Worm (Caenorhabditis elegans) whole organism, young adult: ENCODE data around the gene F54F12.2.

Experiments
- B0019.2 ChIP-seq: fragments of 200-800 bp; sonication (Bioruptor generic); conservative IDR thresholded peaks from 2 replicates; pipeline ENCODE4 v1.3.6; 2022; ENCODE audit warnings: missing genetic modification reagents, missing genetic modification characterization, missing compliant biosample characterization
- C06A6.2 ChIP-seq: fragments of 200-800 bp; sonication (Bioruptor generic); conservative IDR thresholded peaks from 2 replicates; pipeline ENCODE4 v1.3.6; 2022; ENCODE audit warnings: missing genetic modification characterization, missing compliant biosample characterization
- F10E7.11 ChIP-seq: sonication (generic microtip); optimal IDR thresholded peaks from 2 replicates; lab custom pipeline; 2017; ENCODE audit warnings: mild to moderate bottlenecking, missing genetic modification characterization, moderate library complexity, missing compliant biosample characterization
- T26A5.8 ChIP-seq: sonication (generic microtip); optimal IDR thresholded peaks from 2 replicates; lab custom pipeline; 2016; ENCODE audit warnings: missing genetic modification characterization, missing compliant biosample characterization
- Y56A3A.18 ChIP-seq: fragments of 200-800 bp; sonication (Bioruptor generic); IDR thresholded peaks from 2 replicates; pipeline ENCODE4 v1.3.6; 2022; ENCODE audit warnings: missing genetic modification reagents, missing genetic modification characterization, missing compliant biosample characterization
- Y67H2A.10 ChIP-seq: fragments of 200-800 bp; sonication (Bioruptor generic); conservative IDR thresholded peaks from 2 replicates; pipeline ENCODE4 v1.3.6; 2022; ENCODE audit warnings: missing genetic modification reagents, missing genetic modification characterization, missing compliant biosample characterization
- Y79H2A.3 ChIP-seq: fragments of 200-800 bp; sonication (Bioruptor generic); conservative IDR thresholded peaks from 2 replicates; pipeline ENCODE4 v1.3.6; 2022; ENCODE audit warnings: missing genetic modification reagents, missing genetic modification characterization, missing compliant biosample characterization
- ama-1 ChIP-seq, 3 experiments: fragments of 150-350 bp in 1 of 3; sonication (generic microtip) in 2 of 3; optimal IDR thresholded peaks; 2 replicates each; lab custom pipeline; 2014 to 2018; ENCODE audit warnings: missing biosample characterization in 2 of 3, missing genetic modification characterization in 2 of 3, missing genetic modification reagents in 2 of 3
- aptf-3 ChIP-seq: fragments of 200-800 bp; sonication (Bioruptor generic); IDR thresholded peaks from 2 replicates; pipeline ENCODE4 v1.3.6; 2022; ENCODE audit warnings: missing genetic modification characterization, missing compliant biosample characterization
- athp-1 ChIP-seq: sonication (generic microtip); optimal IDR thresholded peaks from 2 replicates; lab custom pipeline; 2017; ENCODE audit warnings: mild to moderate bottlenecking, missing genetic modification characterization, missing compliant biosample characterization
- attf-3 ChIP-seq: fragments of 200-800 bp; sonication (Bioruptor generic); conservative IDR thresholded peaks from 2 replicates; pipeline ENCODE4 v1.3.6; 2022; ENCODE audit warnings: missing genetic modification reagents, missing genetic modification characterization, missing compliant biosample characterization
- bed-1 ChIP-seq: fragments of 200-800 bp; sonication (Bioruptor generic); IDR thresholded peaks from 2 replicates; pipeline ENCODE4 v1.3.6; 2022; ENCODE audit warnings: missing genetic modification reagents, missing genetic modification characterization, missing compliant biosample characterization
- ccch-3 ChIP-seq: fragments of 200-800 bp; sonication (Bioruptor generic); optimal IDR thresholded peaks from 2 replicates; lab custom pipeline; 2018; ENCODE audit warnings: mild to moderate bottlenecking, missing genetic modification characterization, missing compliant biosample characterization
- ceh-40 ChIP-seq: fragments of 200-800 bp; sonication (Bioruptor generic); IDR thresholded peaks from 2 replicates; pipeline ENCODE4 v1.3.6; 2022; ENCODE audit warnings: missing genetic modification characterization, missing compliant biosample characterization
- die-1 ChIP-seq: sonication (generic microtip); optimal IDR thresholded peaks from 2 replicates; lab custom pipeline; 2016; ENCODE audit warnings: missing genotype, mild to moderate bottlenecking, missing genetic modification characterization, missing compliant biosample characterization
- dox-1 ChIP-seq: fragments of 200-800 bp; sonication (Bioruptor generic); IDR thresholded peaks from 2 replicates; pipeline ENCODE4 v1.3.6; 2022; ENCODE audit warnings: missing genetic modification reagents, missing genetic modification characterization, missing compliant biosample characterization
- dpff-1 ChIP-seq: sonication (generic microtip); optimal IDR thresholded peaks from 2 replicates; lab custom pipeline; 2017; ENCODE audit warnings: mild to moderate bottlenecking, missing genetic modification characterization, missing compliant biosample characterization
- dpl-1 ChIP-seq: fragments of 150-350 bp; optimal IDR thresholded peaks from 2 replicates; lab custom pipeline; 2014; ENCODE audit warnings: missing biosample characterization, missing genetic modification reagents, missing genetic modification characterization
- efl-1 ChIP-seq: fragments of 150-350 bp; optimal IDR thresholded peaks from 2 replicates; lab custom pipeline; 2014; ENCODE audit warnings: missing biosample characterization, missing genetic modification reagents, missing genetic modification characterization
- ets-4 ChIP-seq: fragments of 200-800 bp; sonication (Bioruptor generic); optimal IDR thresholded peaks from 2 replicates; lab custom pipeline; 2018; ENCODE audit warnings: mild to moderate bottlenecking, missing genetic modification characterization, missing compliant biosample characterization
- fkh-3 ChIP-seq: sonication (generic microtip); optimal IDR thresholded peaks from 2 replicates; lab custom pipeline; 2016; ENCODE audit warnings: mild to moderate bottlenecking, missing genetic modification characterization, missing compliant biosample characterization
- hlh-12 ChIP-seq: sonication (generic microtip); optimal IDR thresholded peaks from 2 replicates; lab custom pipeline; 2016; ENCODE audit warnings: missing genetic modification characterization, missing compliant biosample characterization
- hlh-26 ChIP-seq: fragments of 200-800 bp; sonication (Bioruptor generic); conservative IDR thresholded peaks from 2 replicates; pipeline ENCODE4 v1.3.6; 2022; ENCODE audit warnings: missing genetic modification reagents, missing genetic modification characterization, missing compliant biosample characterization
- hsf-1 ChIP-seq: fragments of 200-800 bp; sonication (Bioruptor generic); IDR thresholded peaks from 2 replicates; pipeline ENCODE4 v1.3.6; 2022; ENCODE audit warnings: missing genetic modification reagents, missing genetic modification characterization, missing compliant biosample characterization
- lsl-1 ChIP-seq: fragments of 200-800 bp; sonication (Bioruptor generic); optimal IDR thresholded peaks from 2 replicates; lab custom pipeline; 2018; ENCODE audit warnings: mild to moderate bottlenecking, missing genetic modification characterization, moderate library complexity, missing compliant biosample characterization
- madf-6 ChIP-seq: fragments of 200-800 bp; sonication (Bioruptor generic); IDR thresholded peaks from 2 replicates; pipeline ENCODE4 v1.3.6; 2022; ENCODE audit warnings: missing genetic modification reagents, missing genetic modification characterization, missing compliant biosample characterization
- madf-8 ChIP-seq: fragments of 200-800 bp; sonication (Bioruptor generic); conservative IDR thresholded peaks from 2 replicates; pipeline ENCODE4 v1.3.6; 2022; ENCODE audit warnings: missing genetic modification reagents, missing genetic modification characterization, missing compliant biosample characterization
- mel-28 ChIP-seq: sonication (generic microtip); optimal IDR thresholded peaks from 2 replicates; lab custom pipeline; 2016; ENCODE audit warnings: borderline replicate concordance, mild to moderate bottlenecking, missing genetic modification characterization, missing compliant biosample characterization
- mes-4 ChIP-seq: sonication (generic microtip); optimal IDR thresholded peaks from 2 replicates; lab custom pipeline; 2016; ENCODE audit warnings: missing genotype, missing genetic modification characterization, missing compliant biosample characterization
- mxl-1 ChIP-seq: sonication (generic microtip); optimal IDR thresholded peaks from 2 replicates; lab custom pipeline; 2016; ENCODE audit warnings: missing genetic modification characterization, missing compliant biosample characterization
- nfya-1 ChIP-seq: sonication (generic microtip); optimal IDR thresholded peaks from 2 replicates; lab custom pipeline; 2017; ENCODE audit warnings: antibody characterized with exemption, missing compliant biosample characterization, missing genetic modification characterization, borderline replicate concordance; ENCODE audit not compliant: insufficient read depth
- nfya-2 ChIP-seq: fragments of 200-800 bp; sonication (Bioruptor generic); IDR thresholded peaks from 2 replicates; pipeline ENCODE4 v1.3.6; 2022; ENCODE audit warnings: missing genetic modification reagents, missing genetic modification characterization, missing compliant biosample characterization
- nfyb-1 ChIP-seq: fragments of 200-800 bp; sonication (Bioruptor generic); IDR thresholded peaks from 2 replicates; pipeline ENCODE4 v1.3.6; 2022; ENCODE audit warnings: missing genetic modification reagents, missing genetic modification characterization, missing compliant biosample characterization
- nhr-120 ChIP-seq: fragments of 200-800 bp; sonication (Bioruptor generic); IDR thresholded peaks from 2 replicates; pipeline ENCODE4 v1.3.6; 2022; ENCODE audit warnings: missing genetic modification characterization, missing compliant biosample characterization
- nhr-80 ChIP-seq: sonication (generic microtip); optimal IDR thresholded peaks from 2 replicates; lab custom pipeline; 2016; ENCODE audit warnings: missing genetic modification characterization, missing compliant biosample characterization
- pbrm-1 ChIP-seq: fragments of 200-800 bp; sonication (Bioruptor generic); IDR thresholded peaks from 2 replicates; pipeline ENCODE4 v1.3.6; 2022; ENCODE audit warnings: missing genetic modification reagents, missing genetic modification characterization, missing compliant biosample characterization
- rec-8 ChIP-seq, 2 experiments: sonication (generic microtip); optimal IDR thresholded peaks; 2 replicates each; lab custom pipeline; 2016; ENCODE audit warnings: mild to moderate bottlenecking in 2 of 2, missing genetic modification characterization in 2 of 2, missing genetic modification reagents in 2 of 2, missing genotype in 2 of 2, missing biosample characterization in 1 of 2, missing compliant biosample characterization in 1 of 2, moderate library complexity in 1 of 2
- rpc-1 ChIP-seq, 2 experiments: fragments of 150-350 bp in 1 of 2; sonication (generic microtip) in 1 of 2; optimal IDR thresholded peaks; 2 replicates each; lab custom pipeline; 2014 to 2018; ENCODE audit warnings: missing biosample characterization in 1 of 2, missing genetic modification characterization in 1 of 2, missing genetic modification reagents in 1 of 2, missing genotype in 1 of 2
- snpc-1.1 ChIP-seq: sonication (generic microtip); optimal IDR thresholded peaks from 2 replicates; lab custom pipeline; 2017; ENCODE audit warnings: missing genetic modification characterization, mild to moderate bottlenecking, missing compliant biosample characterization, antibody characterized with exemption, moderate library complexity, missing genotype, missing genetic modification reagents; ENCODE audit not compliant: insufficient read depth
- snpc-3.4 ChIP-seq: sonication (generic microtip); optimal IDR thresholded peaks from 2 replicates; lab custom pipeline; 2017; ENCODE audit warnings: missing genetic modification characterization, mild to moderate bottlenecking, missing compliant biosample characterization, antibody characterized with exemption, moderate library complexity, missing genotype, missing genetic modification reagents
- somi-1 ChIP-seq: fragments of 200-800 bp; sonication (Bioruptor generic); optimal IDR thresholded peaks from 2 replicates; lab custom pipeline; 2018; ENCODE audit warnings: mild to moderate bottlenecking, missing genetic modification characterization, missing compliant biosample characterization
- tbp1 ChIP-seq: fragments of 200-800 bp; sonication (Bioruptor generic); optimal IDR thresholded peaks from 2 replicates; lab custom pipeline; 2018; ENCODE audit warnings: mild to moderate bottlenecking, missing genetic modification characterization, missing compliant biosample characterization
- tlf-1 ChIP-seq: fragments of 200-800 bp; sonication (Bioruptor generic); optimal IDR thresholded peaks from 2 replicates; lab custom pipeline; 2018; ENCODE audit warnings: mild to moderate bottlenecking, missing genetic modification characterization, missing compliant biosample characterization
- unc-130 ChIP-seq: sonication (generic microtip); optimal IDR thresholded peaks from 2 replicates; lab custom pipeline; 2016; ENCODE audit warnings: missing genetic modification reagents, missing genetic modification characterization, missing compliant biosample characterization
- unc-62 ChIP-seq: fragments of 150-350 bp; optimal IDR thresholded peaks from 2 replicates; lab custom pipeline; 2014; ENCODE audit warnings: missing biosample characterization, missing genetic modification reagents, missing genetic modification characterization
- ztf-25 ChIP-seq: fragments of 200-800 bp; sonication (Bioruptor generic); IDR thresholded peaks from 2 replicates; pipeline ENCODE4 v1.3.6; 2022; ENCODE audit warnings: missing genetic modification reagents, missing genetic modification characterization, missing compliant biosample characterization
- ztf-3 ChIP-seq: fragments of 200-800 bp; sonication (Bioruptor generic); optimal IDR thresholded peaks from 2 replicates; lab custom pipeline; 2018; ENCODE audit warnings: mild to moderate bottlenecking, missing genetic modification characterization, missing compliant biosample characterization
- ztf-6 ChIP-seq: fragments of 200-800 bp; sonication (Bioruptor generic); IDR thresholded peaks from 2 replicates; pipeline ENCODE4 v1.3.6; 2022; ENCODE audit warnings: missing genetic modification reagents, missing genetic modification characterization, missing compliant biosample characterization

The F54F12.2 gene

DNA sequence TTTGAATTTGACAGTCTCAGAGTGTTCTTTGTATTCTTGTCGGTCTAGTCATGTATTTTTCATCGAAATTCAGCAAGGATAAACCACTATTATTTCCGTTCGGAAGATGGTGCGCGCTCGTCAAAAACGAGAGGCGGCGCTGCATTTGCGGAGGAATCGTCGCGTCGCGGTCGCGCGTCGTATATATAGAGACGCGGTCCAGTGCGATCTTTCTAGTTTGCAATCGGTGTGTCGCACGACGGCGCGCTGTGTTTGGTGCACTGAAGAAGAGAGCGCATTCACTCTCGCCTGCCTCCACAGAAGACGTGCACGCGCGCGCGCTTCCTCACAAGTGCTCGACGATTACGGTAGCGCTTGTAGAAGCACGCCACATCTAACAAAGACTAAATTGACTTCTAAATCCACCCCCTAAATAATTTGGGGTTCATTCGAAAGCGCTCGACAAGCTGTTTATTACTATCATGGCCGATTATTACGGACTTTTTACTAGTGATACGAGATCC is 30.8 kb downstream of the F54F12.2 start, which contains the start of gene Y39E4B.6:
Gene Y39E4B.6 (plus strand): TSS at position 209 of the 503 bp plus-strand sequence.
- peak; percentile 84 for TF ChIP-seq tlf-1
- no peak for TF ChIP-seq mes-4 (tag; lab: Kevin White, UChicago)
- TF ChIP-seq hlh-26 (GFP tag; lab: Robert Waterston, UW), result no peak
- no peak for TF ChIP-seq aptf-3 (GFP tag; lab: Robert Waterston, UW)
- TF ChIP-seq attf-3, result peak; percentile 36; the same call in 1 of the 2 replicates
- peak; percentile 11 for TF ChIP-seq lsl-1 (GFP tag; lab: Kevin White, UChicago)
- peak; percentile 95 for TF ChIP-seq ama-1 (optimal IDR thresholded peaks at IDR 0.05; lab: Kevin White, UChicago)
- TF ChIP-seq ama-1 (GFP tag; optimal IDR thresholded peaks at IDR 0.05; lab: Kevin White, UChicago), result no peak
- TF ChIP-seq athp-1 (tag; lab: Kevin White, UChicago), result peak; percentile 98
- no peak for TF ChIP-seq mxl-1
- peak; percentile 28 for TF ChIP-seq mel-28 (tag; lab: Kevin White, UChicago)
- TF ChIP-seq dpl-1 (GFP tag; lab: Kevin White, UChicago), result no peak
- no peak for TF ChIP-seq nfya-2 (GFP tag; lab: Robert Waterston, UW)
- TF ChIP-seq nhr-80, result peak; percentile 91
- TF ChIP-seq efl-1 (GFP tag; lab: Kevin White, UChicago), result no peak
- TF ChIP-seq T26A5.8 (tag; lab: Kevin White, UChicago), result no peak
- TF ChIP-seq rec-8 (tag; optimal IDR thresholded peaks at IDR 0.05; lab: Kevin White, UChicago), result no peak
- TF ChIP-seq nfya-1 (tag; lab: Kevin White, UChicago), result no peak
- peak; percentile 95 for TF ChIP-seq pbrm-1 (GFP tag; lab: Robert Waterston, UW)
- peak; percentile 77 for TF ChIP-seq ets-4 (GFP tag; lab: Kevin White, UChicago)
- peak; percentile 47; the same call in 1 of the 2 replicates for TF ChIP-seq madf-6 (GFP tag; lab: Robert Waterston, UW)
- peak; percentile 96 for TF ChIP-seq Y67H2A.10 (GFP tag; lab: Robert Waterston, UW)
- no peak for TF ChIP-seq snpc-3.4 (tag; lab: Kevin White, UChicago)
- TF ChIP-seq hlh-12 (tag; lab: Kevin White, UChicago), result no peak
- no peak for TF ChIP-seq Y56A3A.18 (GFP tag; lab: Robert Waterston, UW)
- peak; percentile 10 for TF ChIP-seq F10E7.11 (tag; lab: Kevin White, UChicago)
- TF ChIP-seq nhr-120 (GFP tag; lab: Robert Waterston, UW), result no peak
- peak; percentile 92 for TF ChIP-seq dox-1
- peak; percentile 72; the same call in 1 of the 2 replicates for TF ChIP-seq Y79H2A.3 (GFP tag; lab: Robert Waterston, UW)
- TF ChIP-seq nfyb-1 (GFP tag; lab: Robert Waterston, UW), result peak; percentile 96
- 0 out of 2 replicates have a peak, but pooled peaks have one; percentile 10 for TF ChIP-seq B0019.2 (GFP tag; lab: Robert Waterston, UW)
- peak; percentile 78 for TF ChIP-seq tbp1 (GFP tag; lab: Kevin White, UChicago)
- TF ChIP-seq ztf-3 (GFP tag; lab: Kevin White, UChicago), result peak; percentile 82
- TF ChIP-seq ztf-25, result 0 out of 2 replicates have a peak, but pooled peaks have one; percentile 46
- no peak for TF ChIP-seq unc-62 (GFP tag; lab: Kevin White, UChicago)
- no peak for TF ChIP-seq unc-130 (GFP tag; lab: Kevin White, UChicago)
- no peak for TF ChIP-seq bed-1 (GFP tag; lab: Robert Waterston, UW)
- TF ChIP-seq ztf-6 (GFP tag; lab: Robert Waterston, UW), result peak; percentile 96
- no peak for TF ChIP-seq ccch-3 (GFP tag; lab: Kevin White, UChicago)
- TF ChIP-seq rpc-1 (optimal IDR thresholded peaks at IDR 0.05; lab: Kevin White, UChicago), result peak; percentile 2
- TF ChIP-seq rpc-1 (tag; optimal IDR thresholded peaks at IDR 0.05; lab: Kevin White, UChicago), result no peak
- peak; percentile 97 for TF ChIP-seq somi-1 (GFP tag; lab: Kevin White, UChicago)
- peak; percentile 90 for TF ChIP-seq C06A6.2
- TF ChIP-seq hsf-1 (GFP tag; lab: Robert Waterston, UW), result 0 out of 2 replicates have a peak, but pooled peaks have one; percentile 55
- TF ChIP-seq fkh-3, result no peak
- no peak for TF ChIP-seq snpc-1.1 (tag; lab: Kevin White, UChicago)
- TF ChIP-seq dpff-1 (tag; lab: Kevin White, UChicago), result no peak
- TF ChIP-seq ceh-40, result no peak
- TF ChIP-seq madf-8 (GFP tag; lab: Robert Waterston, UW), result no peak
- peak; percentile 73 for TF ChIP-seq die-1 (tag; lab: Kevin White, UChicago)
